Worm (Caenorhabditis elegans) whole organism, young adult: Measurements from ENCODE around the gene tcl-2.
A peak's percentile ranks its signal among the peaks of the same experiment; 100 is the strongest.

Experiments
- B0035.1 ChIP-seq: sonication (generic microtip); optimal IDR thresholded peaks from 2 replicates; lab custom pipeline; 2016; ENCODE audit warnings: missing genetic modification characterization, mild to moderate bottlenecking, missing compliant biosample characterization, missing genotype, missing genetic modification reagents
- B0261.1 ChIP-seq: sonication (generic microtip); optimal IDR thresholded peaks from 2 replicates; lab custom pipeline; 2016; ENCODE audit warnings: mild to moderate bottlenecking, missing genetic modification characterization, moderate library complexity, missing compliant biosample characterization
- F22D6.2 ChIP-seq: sonication (generic microtip); optimal IDR thresholded peaks from 2 replicates; lab custom pipeline; 2016; ENCODE audit warnings: mild to moderate bottlenecking, missing genetic modification characterization, missing compliant biosample characterization
- F23B12.7 ChIP-seq: sonication (generic microtip); optimal IDR thresholded peaks from 2 replicates; lab custom pipeline; 2017; ENCODE audit warnings: missing genetic modification characterization, mild to moderate bottlenecking, missing compliant biosample characterization, antibody characterized with exemption, moderate library complexity; ENCODE audit not compliant: insufficient read depth
- F39B2.1 ChIP-seq: fragments of 200-800 bp; sonication (Bioruptor generic); IDR thresholded peaks from 2 replicates; pipeline ENCODE4 v1.3.6; 2022; ENCODE audit warnings: missing genetic modification reagents, missing genetic modification characterization, missing compliant biosample characterization
- F49E8.2 ChIP-seq: sonication (generic microtip); optimal IDR thresholded peaks from 3 replicates; lab custom pipeline; 2017; ENCODE audit warnings: missing genetic modification characterization, mild to moderate bottlenecking, missing compliant biosample characterization, antibody characterized with exemption, moderate library complexity; ENCODE audit not compliant: insufficient read depth
- F55B11.4 ChIP-seq: sonication (generic microtip); optimal IDR thresholded peaks from 2 replicates; lab custom pipeline; 2016; ENCODE audit warnings: missing compliant biosample characterization, missing genetic modification characterization, borderline replicate concordance; ENCODE audit not compliant: insufficient read depth
- K11D2.4 ChIP-seq: fragments of 200-800 bp; sonication (Bioruptor generic); IDR thresholded peaks from 2 replicates; pipeline ENCODE4 v1.3.6; 2022; ENCODE audit warnings: missing genetic modification reagents, missing genetic modification characterization, missing compliant biosample characterization
- K12H6.12 ChIP-seq: fragments of 200-800 bp; sonication (Bioruptor generic); optimal IDR thresholded peaks from 2 replicates; lab custom pipeline; 2018; ENCODE audit warnings: mild to moderate bottlenecking, missing genetic modification characterization, missing compliant biosample characterization
- Y53F4B.3 ChIP-seq: fragments of 200-800 bp; sonication (Bioruptor generic); IDR thresholded peaks from 2 replicates; pipeline ENCODE4 v1.3.6; 2022; ENCODE audit warnings: missing genetic modification reagents, missing genetic modification characterization, missing compliant biosample characterization
- Y95B8A.8 ChIP-seq: fragments of 200-800 bp; sonication (Bioruptor generic); IDR thresholded peaks from 2 replicates; pipeline ENCODE4 v1.3.6; 2022; ENCODE audit warnings: missing genetic modification reagents, missing genetic modification characterization, missing compliant biosample characterization
- ama-1 ChIP-seq, 3 experiments: fragments of 150-350 bp in 1 of 3; sonication (generic microtip) in 2 of 3; optimal IDR thresholded peaks; 2 replicates each; lab custom pipeline; 2014 to 2018; ENCODE audit warnings: missing biosample characterization in 2 of 3, missing genetic modification characterization in 2 of 3, missing genetic modification reagents in 2 of 3
- aptf-2 ChIP-seq: fragments of 200-800 bp; sonication (Bioruptor generic); conservative IDR thresholded peaks from 2 replicates; pipeline ENCODE4 v1.3.6; 2022; ENCODE audit warnings: missing genetic modification reagents, missing genetic modification characterization, missing compliant biosample characterization
- attf-6 ChIP-seq: fragments of 200-800 bp; sonication (Bioruptor generic); IDR thresholded peaks from 2 replicates; pipeline ENCODE4 v1.3.6; 2022; ENCODE audit warnings: missing genetic modification reagents, missing genetic modification characterization, missing compliant biosample characterization
- bed-2 ChIP-seq: fragments of 200-800 bp; sonication (Bioruptor generic); IDR thresholded peaks from 2 replicates; pipeline ENCODE4 v1.3.6; 2022; ENCODE audit warnings: missing genetic modification reagents, missing genetic modification characterization, missing compliant biosample characterization
- ccch-3 ChIP-seq: fragments of 200-800 bp; sonication (Bioruptor generic); optimal IDR thresholded peaks from 2 replicates; lab custom pipeline; 2018; ENCODE audit warnings: mild to moderate bottlenecking, missing genetic modification characterization, missing compliant biosample characterization
- ceh-27 ChIP-seq: fragments of 200-800 bp; sonication (Bioruptor generic); optimal IDR thresholded peaks from 2 replicates; lab custom pipeline; 2018; ENCODE audit warnings: mild to moderate bottlenecking, missing genetic modification characterization, moderate library complexity, missing compliant biosample characterization
- ceh-79 ChIP-seq: sonication (generic microtip); optimal IDR thresholded peaks from 2 replicates; lab custom pipeline; 2017; ENCODE audit warnings: mild to moderate bottlenecking, missing genetic modification characterization, missing compliant biosample characterization
- ceh-91 ChIP-seq: fragments of 200-800 bp; sonication (Bioruptor generic); IDR thresholded peaks from 2 replicates; pipeline ENCODE4 v1.3.6; 2022; ENCODE audit warnings: missing genetic modification reagents, missing genetic modification characterization, missing compliant biosample characterization
- dox-1 ChIP-seq: fragments of 200-800 bp; sonication (Bioruptor generic); IDR thresholded peaks from 2 replicates; pipeline ENCODE4 v1.3.6; 2022; ENCODE audit warnings: missing genetic modification reagents, missing genetic modification characterization, missing compliant biosample characterization
- efl-1 ChIP-seq: fragments of 150-350 bp; optimal IDR thresholded peaks from 2 replicates; lab custom pipeline; 2014; ENCODE audit warnings: missing biosample characterization, missing genetic modification reagents, missing genetic modification characterization
- hrde-1 ChIP-seq: sonication (generic microtip); optimal IDR thresholded peaks from 2 replicates; lab custom pipeline; 2016; ENCODE audit warnings: missing genetic modification characterization, mild to moderate bottlenecking, missing compliant biosample characterization, moderate library complexity, missing genotype, missing genetic modification reagents, borderline replicate concordance
- let-607 ChIP-seq, 2 experiments: fragments of 200-800 bp in 1 of 2; sonication (Bioruptor generic) in 1 of 2; sonication (generic microtip) in 1 of 2; optimal IDR thresholded peaks; 2 replicates each; lab custom pipeline; 2016 to 2018; ENCODE audit warnings: mild to moderate bottlenecking in 2 of 2, missing compliant biosample characterization in 2 of 2, missing genetic modification characterization in 2 of 2, moderate library complexity in 2 of 2, missing genotype in 1 of 2
- lsl-1 ChIP-seq: fragments of 200-800 bp; sonication (Bioruptor generic); optimal IDR thresholded peaks from 2 replicates; lab custom pipeline; 2018; ENCODE audit warnings: mild to moderate bottlenecking, missing genetic modification characterization, moderate library complexity, missing compliant biosample characterization
- lsy-27 ChIP-seq: sonication (generic microtip); optimal IDR thresholded peaks from 2 replicates; lab custom pipeline; 2017; ENCODE audit warnings: missing genetic modification characterization, mild to moderate bottlenecking, missing compliant biosample characterization, antibody characterized with exemption, missing genotype, borderline replicate concordance; ENCODE audit not compliant: insufficient read depth
- madf-6 ChIP-seq: fragments of 200-800 bp; sonication (Bioruptor generic); IDR thresholded peaks from 2 replicates; pipeline ENCODE4 v1.3.6; 2022; ENCODE audit warnings: missing genetic modification reagents, missing genetic modification characterization, missing compliant biosample characterization
- madf-8 ChIP-seq: fragments of 200-800 bp; sonication (Bioruptor generic); conservative IDR thresholded peaks from 2 replicates; pipeline ENCODE4 v1.3.6; 2022; ENCODE audit warnings: missing genetic modification reagents, missing genetic modification characterization, missing compliant biosample characterization
- mel-28 ChIP-seq: sonication (generic microtip); optimal IDR thresholded peaks from 2 replicates; lab custom pipeline; 2016; ENCODE audit warnings: borderline replicate concordance, mild to moderate bottlenecking, missing genetic modification characterization, missing compliant biosample characterization
- mes-4 ChIP-seq: sonication (generic microtip); optimal IDR thresholded peaks from 2 replicates; lab custom pipeline; 2016; ENCODE audit warnings: missing genotype, missing genetic modification characterization, missing compliant biosample characterization
- nhr-120 ChIP-seq: fragments of 200-800 bp; sonication (Bioruptor generic); IDR thresholded peaks from 2 replicates; pipeline ENCODE4 v1.3.6; 2022; ENCODE audit warnings: missing genetic modification characterization, missing compliant biosample characterization
- nhr-90 ChIP-seq: sonication (generic microtip); optimal IDR thresholded peaks from 2 replicates; lab custom pipeline; 2016; ENCODE audit warnings: missing genotype, mild to moderate bottlenecking, missing genetic modification characterization, missing compliant biosample characterization
- pha-4 ChIP-seq: fragments of 150-350 bp; sonication (generic microtip); optimal IDR thresholded peaks from 2 replicates; lab custom pipeline; 2014; ENCODE audit warnings: missing biosample characterization, missing genetic modification reagents, missing genetic modification characterization
- rcor-1 ChIP-seq: fragments of 200-800 bp; sonication (Bioruptor generic); IDR thresholded peaks from 2 replicates; pipeline ENCODE4 v1.3.6; 2022; ENCODE audit warnings: missing genetic modification reagents, missing genetic modification characterization, missing compliant biosample characterization
- sdz-38 ChIP-seq: sonication (generic microtip); optimal IDR thresholded peaks from 2 replicates; lab custom pipeline; 2016; ENCODE audit warnings: missing genotype, missing genetic modification characterization, missing compliant biosample characterization
- somi-1 ChIP-seq: fragments of 200-800 bp; sonication (Bioruptor generic); optimal IDR thresholded peaks from 2 replicates; lab custom pipeline; 2018; ENCODE audit warnings: mild to moderate bottlenecking, missing genetic modification characterization, missing compliant biosample characterization
- sptf-2 ChIP-seq: fragments of 200-800 bp; sonication (Bioruptor generic); optimal IDR thresholded peaks from 2 replicates; lab custom pipeline; 2018; ENCODE audit warnings: mild to moderate bottlenecking, missing genetic modification characterization, missing compliant biosample characterization
- tbp1 ChIP-seq: fragments of 200-800 bp; sonication (Bioruptor generic); optimal IDR thresholded peaks from 2 replicates; lab custom pipeline; 2018; ENCODE audit warnings: mild to moderate bottlenecking, missing genetic modification characterization, missing compliant biosample characterization
- tbx-9 ChIP-seq: sonication (generic microtip); optimal IDR thresholded peaks from 2 replicates; lab custom pipeline; 2016; ENCODE audit warnings: borderline replicate concordance, missing genetic modification characterization, inconsistent platforms, missing compliant biosample characterization
- tlf-1 ChIP-seq: fragments of 200-800 bp; sonication (Bioruptor generic); optimal IDR thresholded peaks from 2 replicates; lab custom pipeline; 2018; ENCODE audit warnings: mild to moderate bottlenecking, missing genetic modification characterization, missing compliant biosample characterization
- unc-130 ChIP-seq: sonication (generic microtip); optimal IDR thresholded peaks from 2 replicates; lab custom pipeline; 2016; ENCODE audit warnings: missing genetic modification reagents, missing genetic modification characterization, missing compliant biosample characterization
- unc-62 ChIP-seq: fragments of 150-350 bp; optimal IDR thresholded peaks from 2 replicates; lab custom pipeline; 2014; ENCODE audit warnings: missing biosample characterization, missing genetic modification reagents, missing genetic modification characterization
- zim-3 ChIP-seq: sonication (generic microtip); optimal IDR thresholded peaks from 2 replicates; lab custom pipeline; 2017; ENCODE audit warnings: mild to moderate bottlenecking, missing genetic modification characterization, moderate library complexity, missing compliant biosample characterization
- ztf-18 ChIP-seq: sonication (generic microtip); optimal IDR thresholded peaks from 2 replicates; lab custom pipeline; 2016; ENCODE audit warnings: missing genotype, mild to moderate bottlenecking, missing genetic modification characterization, missing compliant biosample characterization
- ztf-22 ChIP-seq: fragments of 200-800 bp; sonication (Bioruptor generic); optimal IDR thresholded peaks from 2 replicates; lab custom pipeline; 2018; ENCODE audit warnings: mild to moderate bottlenecking, missing genetic modification characterization, moderate library complexity, missing compliant biosample characterization
- ztf-25 ChIP-seq: fragments of 200-800 bp; sonication (Bioruptor generic); IDR thresholded peaks from 2 replicates; pipeline ENCODE4 v1.3.6; 2022; ENCODE audit warnings: missing genetic modification reagents, missing genetic modification characterization, missing compliant biosample characterization
- ztf-26 ChIP-seq: sonication (generic microtip); optimal IDR thresholded peaks from 2 replicates; lab custom pipeline; 2017; ENCODE audit warnings: missing genetic modification characterization, missing compliant biosample characterization

tcl-2 gene

DNA sequence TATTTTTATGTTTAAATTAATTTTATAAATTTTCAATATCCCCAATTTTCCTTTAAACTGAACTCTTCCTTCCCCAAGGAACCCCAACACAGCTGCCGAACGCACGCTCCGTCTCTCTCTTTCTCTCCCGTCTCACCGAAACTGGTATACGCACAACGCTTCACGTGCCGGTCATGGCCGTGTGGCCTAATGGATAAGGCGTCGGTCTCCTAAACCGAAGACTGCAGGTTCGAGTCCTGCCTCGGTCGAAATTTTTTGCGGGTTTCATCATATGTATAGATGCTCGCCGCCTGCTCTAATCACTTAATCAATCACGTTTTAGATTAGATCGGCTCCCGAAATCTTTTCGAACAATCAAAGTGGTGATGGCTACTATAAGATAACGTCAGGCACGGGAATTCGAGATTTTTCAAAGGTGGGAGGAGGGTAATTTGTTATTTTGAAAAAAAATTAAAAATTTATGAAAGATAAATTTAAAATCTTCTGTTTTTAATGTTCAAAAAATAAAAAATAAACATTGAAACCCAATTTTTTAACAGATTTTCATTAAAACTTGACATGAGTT, 35.0 kb upstream of the tcl-2 start:
- no peak for TF ChIP-seq sdz-38 (tag; lab: Kevin White, UChicago)
- TF ChIP-seq tbp1 (GFP tag; lab: Kevin White, UChicago): peak; percentile 99
- TF ChIP-seq ceh-91 (GFP tag; lab: Robert Waterston, UW): 0 out of 2 replicates have a peak, but pooled peaks have one; percentile 12
- TF ChIP-seq madf-8 (GFP tag; lab: Robert Waterston, UW): no peak
- TF ChIP-seq nhr-90 (tag; lab: Kevin White, UChicago): peak; percentile 74
- no peak for TF ChIP-seq sptf-2 (GFP tag; lab: Kevin White, UChicago)
- peak; percentile 39; the same call in 1 of the 2 replicates for TF ChIP-seq madf-6 (GFP tag; lab: Robert Waterston, UW)
- peak; percentile 1 for TF ChIP-seq ztf-26
- TF ChIP-seq ceh-79: no peak
- no peak for TF ChIP-seq rcor-1 (GFP tag; lab: Robert Waterston, UW)
- peak; percentile 79 for TF ChIP-seq ceh-27 (GFP tag; lab: Kevin White, UChicago)
- no peak for TF ChIP-seq ama-1 (optimal IDR thresholded peaks at IDR 0.05; lab: Kevin White, UChicago)
- TF ChIP-seq ama-1 (GFP tag; optimal IDR thresholded peaks at IDR 0.05; lab: Kevin White, UChicago): no peak
- TF ChIP-seq attf-6 (GFP tag; lab: Robert Waterston, UW): no peak
- TF ChIP-seq unc-130 (GFP tag; lab: Kevin White, UChicago): peak; percentile 22
- no peak for TF ChIP-seq tlf-1
- TF ChIP-seq F23B12.7 (tag; lab: Kevin White, UChicago): no peak
- no peak for TF ChIP-seq efl-1 (GFP tag; lab: Kevin White, UChicago)
- no peak for TF ChIP-seq mel-28
- TF ChIP-seq tbx-9 (tag; lab: Kevin White, UChicago): no peak
- no peak for TF ChIP-seq F22D6.2 (tag; lab: Kevin White, UChicago)
- TF ChIP-seq mes-4 (tag; lab: Kevin White, UChicago): peak; percentile 35
- TF ChIP-seq Y53F4B.3 (GFP tag; lab: Robert Waterston, UW): no peak
- TF ChIP-seq ccch-3 (GFP tag; lab: Kevin White, UChicago): no peak
- peak; percentile 13 for TF ChIP-seq B0035.1
- 0 out of 2 replicates have a peak, but pooled peaks have one; percentile 8 for TF ChIP-seq bed-2
- no peak for TF ChIP-seq ztf-22 (GFP tag; lab: Kevin White, UChicago)
- peak; percentile 78; the same call in 1 of the 2 replicates for TF ChIP-seq ztf-25 (GFP tag; lab: Robert Waterston, UW)
- no peak for TF ChIP-seq F55B11.4 (tag; lab: Kevin White, UChicago)
- TF ChIP-seq K12H6.12 (tag; lab: Kevin White, UChicago): peak; percentile 50
- TF ChIP-seq F39B2.1 (GFP tag; lab: Robert Waterston, UW): no peak
- no peak for TF ChIP-seq F49E8.2 (tag; lab: Kevin White, UChicago)
- TF ChIP-seq Y95B8A.8 (GFP tag; lab: Robert Waterston, UW): 0 out of 2 replicates have a peak, but pooled peaks have one; percentile 56
- peak; percentile 0 for TF ChIP-seq hrde-1
- no peak for TF ChIP-seq somi-1
- TF ChIP-seq unc-62: no peak
- peak; percentile 64 for TF ChIP-seq ztf-18
- TF ChIP-seq pha-4 (tag; lab: Kevin White, UChicago): no peak
- peak; percentile 97 for TF ChIP-seq zim-3 (tag; lab: Kevin White, UChicago)
- peak in 1 of 2 experiments; percentile 3 for TF ChIP-seq let-607 (tag; optimal IDR thresholded peaks at IDR 0.05; lab: Kevin White, UChicago)
- peak; percentile 15 for TF ChIP-seq lsl-1 (GFP tag; lab: Kevin White, UChicago)
- TF ChIP-seq K11D2.4 (GFP tag; lab: Robert Waterston, UW): no peak
- peak; percentile 30 for TF ChIP-seq lsy-27 (tag; lab: Kevin White, UChicago)
- 0 out of 2 replicates have a peak, but pooled peaks have one; percentile 44 for TF ChIP-seq aptf-2 (GFP tag; lab: Robert Waterston, UW)
- TF ChIP-seq B0261.1 (tag; lab: Kevin White, UChicago): peak; percentile 92
- 0 out of 2 replicates have a peak, but pooled peaks have one; percentile 4 for TF ChIP-seq nhr-120 (GFP tag; lab: Robert Waterston, UW)
- peak; percentile 86 for TF ChIP-seq dox-1 (GFP tag; lab: Robert Waterston, UW)
